Fruit fly (Drosophila melanogaster) whole organism, prepupa: ENCODE measurements around the gene CG34417.

Experiments
- Blimp-1 ChIP-seq: fragments of 200-800 bp; sonication (Bioruptor generic); optimal IDR thresholded peaks from 3 replicates; lab custom pipeline; 2017; ENCODE audit warnings: missing biosample characterization, missing genetic modification characterization, mild to moderate bottlenecking, moderate library complexity, missing genetic modification reagents
- CG10631 ChIP-seq: fragments of 200-800 bp; sonication (Bioruptor generic); optimal IDR thresholded peaks from 2 replicates; lab custom pipeline; 2016; ENCODE audit warnings: missing biosample characterization, missing genetic modification characterization
- CG10669 ChIP-seq: fragments of 200-800 bp; sonication (Bioruptor generic); optimal IDR thresholded peaks from 3 replicates; lab custom pipeline; 2018; ENCODE audit warnings: missing biosample characterization, mild to moderate bottlenecking, missing genetic modification characterization, moderate library complexity
- CG11294 ChIP-seq: fragments of 200-800 bp; sonication (Bioruptor generic); IDR thresholded peaks from 2 replicates; pipeline ENCODE4 v1.3.6; 2022; ENCODE audit warnings: missing biosample characterization, missing genetic modification characterization
- CG11762 ChIP-seq: fragments of 200-800 bp; sonication (Bioruptor generic); optimal IDR thresholded peaks from 3 replicates; lab custom pipeline; 2016; ENCODE audit warnings: missing biosample characterization, missing genetic modification characterization; ENCODE audit not compliant: insufficient read depth
- CG1621 ChIP-seq: fragments of 200-800 bp; sonication (Bioruptor generic); optimal IDR thresholded peaks from 3 replicates; lab custom pipeline; 2018; ENCODE audit warnings: missing biosample characterization, mild to moderate bottlenecking, missing genetic modification characterization
- CG16779 ChIP-seq: fragments of 200-800 bp; sonication (Bioruptor generic); optimal IDR thresholded peaks from 3 replicates; lab custom pipeline; 2017; ENCODE audit warnings: missing biosample characterization, mild to moderate bottlenecking, missing genetic modification characterization
- CG31627 ChIP-seq: fragments of 200-800 bp; sonication (Bioruptor generic); optimal IDR thresholded peaks from 3 replicates; lab custom pipeline; 2016; ENCODE audit warnings: missing biosample characterization, missing genetic modification characterization
- CG32006 ChIP-seq: fragments of 200-800 bp; sonication (Bioruptor generic); optimal IDR thresholded peaks from 3 replicates; lab custom pipeline; 2017; ENCODE audit warnings: missing biosample characterization, mild to moderate bottlenecking, missing genetic modification characterization
- CG34406 ChIP-seq: fragments of 200-800 bp; sonication (Bioruptor generic); optimal IDR thresholded peaks from 3 replicates; lab custom pipeline; 2016; ENCODE audit warnings: missing biosample characterization, missing genetic modification characterization
- CG3919 ChIP-seq: fragments of 200-800 bp; sonication (Bioruptor generic); optimal IDR thresholded peaks from 3 replicates; lab custom pipeline; 2016; ENCODE audit warnings: missing biosample characterization, missing genetic modification characterization
- CG6163 ChIP-seq: fragments of 200-800 bp; sonication (Bioruptor generic); IDR thresholded peaks from 3 replicates; pipeline ENCODE4 v1.3.6; 2022; ENCODE audit warnings: missing biosample characterization, missing genetic modification characterization
- CG6276 ChIP-seq: fragments of 200-800 bp; sonication (Bioruptor generic); optimal IDR thresholded peaks from 2 replicates; lab custom pipeline; 2017; ENCODE audit warnings: missing biosample characterization, mild to moderate bottlenecking, missing genetic modification characterization
- CG6792 ChIP-seq: fragments of 200-800 bp; sonication (Bioruptor generic); optimal IDR thresholded peaks from 3 replicates; lab custom pipeline; 2016; ENCODE audit warnings: missing biosample characterization, missing genetic modification characterization
- CG6854 ChIP-seq: fragments of 200-800 bp; sonication (Bioruptor generic); optimal IDR thresholded peaks from 2 replicates; lab custom pipeline; 2017; ENCODE audit warnings: missing biosample characterization, mild to moderate bottlenecking, missing genetic modification characterization
- CG8119 ChIP-seq: fragments of 200-800 bp; sonication (Bioruptor generic); IDR thresholded peaks from 3 replicates; pipeline ENCODE4 v1.3.6; 2022; ENCODE audit warnings: missing biosample characterization, missing genetic modification characterization
- CG8319 ChIP-seq: fragments of 200-800 bp; sonication (Bioruptor generic); optimal IDR thresholded peaks from 3 replicates; lab custom pipeline; 2016; ENCODE audit warnings: missing biosample characterization, missing genetic modification characterization
- CG9139 ChIP-seq: fragments of 200-800 bp; sonication (Bioruptor generic); optimal IDR thresholded peaks from 3 replicates; lab custom pipeline; 2017; ENCODE audit warnings: missing biosample characterization, mild to moderate bottlenecking, missing genetic modification characterization
- Eip75B ChIP-seq: fragments of 200-800 bp; sonication (Bioruptor generic); optimal IDR thresholded peaks from 3 replicates; lab custom pipeline; 2016; ENCODE audit warnings: missing biosample characterization, missing genetic modification characterization
- Eip78C ChIP-seq: fragments of 200-800 bp; sonication (Bioruptor generic); peaks from one replicate; lab custom pipeline; 2016; ENCODE audit warnings: missing biosample characterization, missing genetic modification characterization
- Eip93F ChIP-seq: fragments of 200-800 bp; sonication (Bioruptor generic); optimal IDR thresholded peaks from 2 replicates; lab custom pipeline; 2016; ENCODE audit warnings: missing biosample characterization, mild to moderate bottlenecking, missing genetic modification characterization
- Ets21C ChIP-seq: fragments of 200-800 bp; sonication (Bioruptor generic); optimal IDR thresholded peaks from 3 replicates; lab custom pipeline; 2016; ENCODE audit warnings: missing biosample characterization, missing genetic modification characterization
- Ets96B ChIP-seq: fragments of 200-800 bp; optimal IDR thresholded peaks from 2 replicates; lab custom pipeline; 2019; ENCODE audit warnings: missing biosample characterization, mild to moderate bottlenecking, missing genetic modification characterization, moderate library complexity
- Gug ChIP-seq: fragments of 200-800 bp; sonication (Bioruptor generic); IDR thresholded peaks from 2 replicates; pipeline ENCODE4 v1.3.6; 2022; ENCODE audit warnings: missing biosample characterization, missing genetic modification characterization
- Hr38 ChIP-seq: sonication (Bioruptor generic); optimal IDR thresholded peaks from 2 replicates; lab custom pipeline; 2016; ENCODE audit warnings: missing biosample characterization, missing genetic modification characterization
- Lpt ChIP-seq: fragments of 200-800 bp; sonication (Bioruptor generic); optimal IDR thresholded peaks from 3 replicates; lab custom pipeline; 2016; ENCODE audit warnings: missing biosample characterization, missing genetic modification characterization
- OdsH ChIP-seq: fragments of 200-800 bp; sonication (Bioruptor generic); optimal IDR thresholded peaks from 3 replicates; lab custom pipeline; 2016; ENCODE audit warnings: missing biosample characterization, missing genetic modification characterization
- Smox ChIP-seq: fragments of 200-800 bp; sonication (Bioruptor generic); optimal IDR thresholded peaks from 3 replicates; lab custom pipeline; 2016; ENCODE audit warnings: missing biosample characterization, missing genetic modification characterization
- Sox14 ChIP-seq: fragments of 200-800 bp; sonication (Bioruptor generic); optimal IDR thresholded peaks from 3 replicates; lab custom pipeline; 2016; ENCODE audit warnings: missing biosample characterization, missing genetic modification characterization
- Sox15 ChIP-seq: fragments of 200-800 bp; sonication (Bioruptor generic); optimal IDR thresholded peaks from 3 replicates; lab custom pipeline; 2016; ENCODE audit warnings: missing biosample characterization, missing genetic modification characterization
- achi ChIP-seq: fragments of 200-800 bp; sonication (Bioruptor generic); optimal IDR thresholded peaks from 3 replicates; lab custom pipeline; 2016; ENCODE audit warnings: missing biosample characterization, missing genetic modification characterization
- acj6 ChIP-seq: fragments of 200-800 bp; sonication (Bioruptor generic); optimal IDR thresholded peaks from 3 replicates; lab custom pipeline; 2016; ENCODE audit warnings: missing biosample characterization, missing genetic modification characterization
- cyc ChIP-seq: fragments of 200-800 bp; sonication (Bioruptor generic); optimal IDR thresholded peaks from 3 replicates; lab custom pipeline; 2016; ENCODE audit warnings: missing biosample characterization, missing genetic modification characterization
- dac ChIP-seq: fragments of 200-800 bp; sonication (Bioruptor generic); optimal IDR thresholded peaks from 2 replicates; lab custom pipeline; 2017; ENCODE audit warnings: missing biosample characterization, mild to moderate bottlenecking, missing genetic modification characterization
- dsx ChIP-seq: fragments of 200-800 bp; optimal IDR thresholded peaks from 3 replicates; lab custom pipeline; 2019; ENCODE audit warnings: missing biosample characterization, mild to moderate bottlenecking, missing genetic modification characterization, moderate library complexity; ENCODE audit not compliant: poor library complexity, severe bottlenecking
- eg ChIP-seq: fragments of 200-800 bp; sonication (Bioruptor generic); IDR thresholded peaks from 3 replicates; pipeline ENCODE4 v1.3.6; 2022; ENCODE audit warnings: missing biosample characterization, missing genetic modification characterization
- esn ChIP-seq: fragments of 200-800 bp; sonication (Bioruptor generic); optimal IDR thresholded peaks from 2 replicates; lab custom pipeline; 2016; ENCODE audit warnings: missing biosample characterization, mild to moderate bottlenecking, missing genetic modification characterization, moderate library complexity
- fd59A ChIP-seq: fragments of 200-800 bp; sonication (Bioruptor generic); optimal IDR thresholded peaks from 2 replicates; lab custom pipeline; 2017; ENCODE audit warnings: missing biosample characterization, mild to moderate bottlenecking, missing genetic modification characterization, missing genetic modification reagents
- fkh ChIP-seq: fragments of 200-800 bp; sonication (Bioruptor generic); optimal IDR thresholded peaks from 3 replicates; lab custom pipeline; 2017; ENCODE audit warnings: missing biosample characterization, mild to moderate bottlenecking, missing genetic modification characterization, moderate library complexity
- pdm3 ChIP-seq: fragments of 200-800 bp; sonication (Bioruptor generic); optimal IDR thresholded peaks from 3 replicates; lab custom pipeline; 2016; ENCODE audit warnings: missing biosample characterization, missing genetic modification characterization
- salr ChIP-seq, 2 experiments: fragments of 200-800 bp; sonication (Bioruptor generic); optimal IDR thresholded peaks; 3 replicates each; lab custom pipeline; 2016 to 2018; ENCODE audit warnings: missing biosample characterization in 2 of 2, missing genetic modification characterization in 2 of 2, mild to moderate bottlenecking in 1 of 2
- spab ChIP-seq: fragments of 200-800 bp; sonication (Bioruptor generic); optimal IDR thresholded peaks from 2 replicates; lab custom pipeline; 2017; ENCODE audit warnings: missing biosample characterization, mild to moderate bottlenecking, missing genetic modification characterization, missing genetic modification reagents
- ss ChIP-seq, 2 experiments: fragments of 200-800 bp; sonication (Bioruptor generic); optimal IDR thresholded peaks; 2 replicates in 1 of 2; 3 replicates in 1 of 2; lab custom pipeline; 2017 to 2018; ENCODE audit warnings: mild to moderate bottlenecking in 2 of 2, missing biosample characterization in 2 of 2, missing genetic modification characterization in 2 of 2, moderate library complexity in 1 of 2
- svp ChIP-seq: fragments of 200-800 bp; sonication (Bioruptor generic); peaks from one replicate; lab custom pipeline; 2016; ENCODE audit warnings: missing biosample characterization, missing genetic modification characterization
- topi ChIP-seq: fragments of 200-800 bp; sonication (Bioruptor generic); optimal IDR thresholded peaks from 3 replicates; lab custom pipeline; 2016; ENCODE audit warnings: missing biosample characterization, missing genetic modification characterization
- vri ChIP-seq: fragments of 200-800 bp; sonication (Bioruptor generic); optimal IDR thresholded peaks from 3 replicates; lab custom pipeline; 2016; ENCODE audit warnings: missing biosample characterization, mild to moderate bottlenecking, missing genetic modification characterization

CG34417 gene

DNA sequence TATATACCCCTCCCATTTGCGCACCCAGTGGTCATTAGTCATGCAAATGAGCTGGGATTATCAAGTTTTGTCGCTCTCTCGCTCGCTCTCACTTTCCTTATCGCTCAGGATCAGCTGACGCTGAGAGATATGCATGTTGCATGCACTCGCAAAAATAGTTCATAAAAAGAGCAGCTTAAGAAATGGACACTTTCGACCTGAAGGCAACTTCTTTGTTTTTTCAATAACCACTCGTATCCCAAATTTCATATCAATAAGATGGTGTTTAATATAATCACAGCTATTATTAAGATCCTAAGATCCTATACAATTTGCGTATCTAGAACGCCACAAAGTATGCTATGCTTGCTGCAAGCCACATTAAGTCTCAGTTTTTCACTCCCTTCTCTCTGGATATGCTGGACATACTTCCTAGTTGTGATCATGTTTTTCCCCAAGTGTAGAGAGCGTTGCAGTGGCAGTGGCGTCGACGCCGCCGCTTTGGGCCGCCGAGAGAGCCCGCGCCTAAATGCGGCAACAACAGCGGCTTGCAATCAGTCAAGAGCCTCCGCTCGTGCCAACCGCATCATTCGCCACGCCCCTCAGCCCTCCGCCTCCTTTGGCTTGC lies at the start of gene CG34417 (continued):
- TF ChIP-seq CG11294 (GFP tag; lab: Robert Waterston, UW) (no peak; the same call in 1 of the 2 replicates), CG32006 (GFP tag; lab: Kevin White, UChicago) (peak; percentile 90), CG11762 (GFP tag; lab: Kevin White, UChicago) (peak; percentile 69), Blimp-1 (peak; percentile 86), Lpt (GFP tag; lab: Kevin White, UChicago) (peak; percentile 68), Eip78C (GFP tag; lab: Kevin White, UChicago) (peak; percentile 97), CG3919 (GFP tag; lab: Kevin White, UChicago) (peak; percentile 80), pdm3 (GFP tag; lab: Kevin White, UChicago) (peak; percentile 84), dac (GFP tag; lab: Kevin White, UChicago) (peak; percentile 54)

DNA sequence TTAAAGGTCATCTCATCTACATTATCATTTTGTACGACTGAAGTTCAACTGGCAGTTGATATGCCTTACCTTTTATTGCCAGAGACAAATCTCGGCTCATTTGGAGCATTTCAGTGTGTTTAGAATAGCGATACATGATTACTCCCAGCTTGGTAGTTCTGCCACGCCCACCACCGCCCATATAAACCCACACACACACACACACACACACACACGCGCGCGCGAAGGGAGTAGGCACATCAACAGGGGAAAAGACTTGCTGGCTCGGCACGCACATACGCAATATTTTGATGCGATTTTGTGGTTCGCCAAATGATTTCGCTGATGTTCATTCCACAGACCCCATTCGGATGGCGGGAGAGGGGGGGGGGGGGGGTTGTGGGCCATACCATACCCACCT lies 27.4 kb upstream of the CG34417 start:
- TF ChIP-seq Eip75B = no peak
- TF ChIP-seq Hr38 = no peak
- no peak for TF ChIP-seq CG10669 (GFP tag; lab: Kevin White, UChicago)
- TF ChIP-seq Smox (GFP tag; lab: Kevin White, UChicago) = no peak
- no peak for TF ChIP-seq Eip93F (GFP tag; lab: Kevin White, UChicago)
- no peak for TF ChIP-seq Eip78C (GFP tag; lab: Kevin White, UChicago)
- no peak for TF ChIP-seq Gug
- TF ChIP-seq CG8319 (GFP tag; lab: Kevin White, UChicago) = no peak
- no peak for TF ChIP-seq Lpt (GFP tag; lab: Kevin White, UChicago)
- TF ChIP-seq CG6854 (GFP tag; lab: Kevin White, UChicago) = no peak
- TF ChIP-seq eg = no peak
- no peak for TF ChIP-seq fd59A
- no peak for TF ChIP-seq Ets21C (GFP tag; lab: Kevin White, UChicago)
- TF ChIP-seq CG10631 (GFP tag; lab: Kevin White, UChicago) = no peak

DNA sequence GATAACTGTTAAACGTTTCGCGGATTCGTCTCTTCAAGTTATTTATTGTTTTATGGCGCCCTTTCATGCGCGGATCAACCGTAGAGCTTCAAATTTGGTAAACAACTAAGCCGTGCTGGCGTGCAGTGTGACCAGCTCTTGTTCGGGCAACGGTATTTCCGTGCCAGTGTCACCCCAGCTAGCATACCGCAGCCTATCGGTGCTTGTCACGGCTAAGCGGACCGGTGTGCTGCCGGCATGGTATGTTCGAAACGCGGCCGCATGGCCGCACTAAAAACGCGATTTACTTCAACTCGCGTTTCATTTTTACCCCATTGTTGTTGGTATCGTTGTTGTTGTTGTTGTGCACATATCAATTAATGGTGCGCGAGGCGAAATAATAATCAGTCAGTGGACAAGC lies 16.4 kb upstream of the CG34417 start, which contains the start of the genes CG42340 and CG3918:
TSS of gene CG42340 (minus strand) at position 107 of the 400 bp plus-strand sequence.
TSS of gene CG3918 (plus strand) at position 248 of the 400 bp plus-strand sequence.
- TF ChIP-seq Ets96B (tag; lab: Kevin White, UChicago) (no peak), Eip75B (no peak), acj6 (no peak), CG9139 (GFP tag; lab: Kevin White, UChicago) (no peak), CG6276 (GFP tag; lab: Kevin White, UChicago) (no peak), svp (GFP tag; lab: Kevin White, UChicago) (no peak), achi (no peak), CG10669 (GFP tag; lab: Kevin White, UChicago) (no peak), CG1621 (tag; lab: Kevin White, UChicago) (peak; percentile 71), esn (no peak), Smox (GFP tag; lab: Kevin White, UChicago) (no peak), CG34406 (peak; percentile 2), CG32006 (GFP tag; lab: Kevin White, UChicago) (no peak), CG6792 (no peak), dsx (no peak), vri (GFP tag; lab: Kevin White, UChicago) (no peak), CG11294 (GFP tag; lab: Robert Waterston, UW) (no peak), cyc (GFP tag; lab: Kevin White, UChicago) (no peak), CG10631 (GFP tag; lab: Kevin White, UChicago) (no peak), CG6854 (GFP tag; lab: Kevin White, UChicago) (no peak), ss (GFP tag; optimal IDR thresholded peaks at IDR 0.05; lab: Kevin White, UChicago) (no peak), salr (GFP tag; optimal IDR thresholded peaks at IDR 0.05; lab: Kevin White, UChicago) (no peak), topi (GFP tag; lab: Kevin White, UChicago) (no peak), CG8119 (no peak), Ets21C (GFP tag; lab: Kevin White, UChicago) (no peak), Sox15 (GFP tag; lab: Kevin White, UChicago) (no peak), CG6163 (GFP tag; lab: Robert Waterston, UW) (no peak), CG16779 (no peak), pdm3 (GFP tag; lab: Kevin White, UChicago) (no peak), OdsH (GFP tag; lab: Kevin White, UChicago) (no peak), Eip93F (GFP tag; lab: Kevin White, UChicago) (no peak), eg (0 out of 3 replicates have a peak, but pooled peaks have one; percentile 7), spab (no peak), Sox14 (GFP tag; lab: Kevin White, UChicago) (peak; percentile 42), CG31627 (no peak), fkh (peak; percentile 76), CG8319 (GFP tag; lab: Kevin White, UChicago) (no peak)
